Worm (Caenorhabditis elegans) whole organism, early embryonic: ENCODE data around the gene hot-1.

Experiments used
- ama-1 ChIP-seq: fragments of 150-350 bp; optimal IDR thresholded peaks from 2 replicates; lab custom pipeline; 2014
- hmbx-1 ChIP-seq: sonication (generic microtip); optimal IDR thresholded peaks from 2 replicates; lab custom pipeline; 2016; ENCODE audit warnings: mild to moderate bottlenecking, missing genetic modification characterization, missing compliant biosample characterization
- hmg-4 ChIP-seq: fragments of 200-800 bp; sonication (Bioruptor generic); optimal IDR thresholded peaks from 2 replicates; lab custom pipeline; 2018; ENCODE audit warnings: mild to moderate bottlenecking, missing genetic modification characterization, missing compliant biosample characterization
- pes-1 ChIP-seq: fragments of 200-800 bp; sonication (Bioruptor generic); IDR thresholded peaks from 2 replicates; pipeline ENCODE4 v1.3.6; 2022; ENCODE audit warnings: missing genetic modification reagents, missing genetic modification characterization, missing compliant biosample characterization

- TF ChIP-seq ama-1 (no peak), hmbx-1 (tag; lab: Kevin White, UChicago) (no peak), hmg-4 (GFP tag; lab: Kevin White, UChicago) (no peak), pes-1 (GFP tag; lab: Robert Waterston, UW) (no peak)
Observed at ce11 chrV:14594103-14594502, 26.8 kb upstream of the hot-1 start.
